Worm (Caenorhabditis elegans): ENCODE measurements around the gene C18H7.6.
A peak's percentile ranks its signal among the peaks of the same experiment; 100 is the strongest.

The C18H7.6 gene

ce11 chrIV:560780-561179 lies 31.5 kb downstream of the C18H7.6 start:
- TF ChIP-seq snpc-4 (tag; optimal IDR thresholded peaks at IDR 0.05) (no peak), skn-1 (tag; optimal IDR thresholded peaks at IDR 0.05) (no peak), nhr-84 (tag; optimal IDR thresholded peaks at IDR 0.05) (no peak), hpl-2 (GFP tag; optimal IDR thresholded peaks at IDR 0.05) (no peak), pqm-1 (tag; optimal IDR thresholded peaks at IDR 0.05) (no peak), zag-1 (tag; optimal IDR thresholded peaks at IDR 0.05) (no peak), ets-5 (GFP tag; IDR thresholded peaks at IDR 0.05) (no peak), ces-1 (GFP tag; optimal IDR thresholded peaks at IDR 0.05) (no peak), ama-1 (optimal IDR thresholded peaks at IDR 0.05) (no peak), zip-4 (GFP tag; optimal IDR thresholded peaks at IDR 0.05) (no peak), nhr-28 (tag; optimal IDR thresholded peaks at IDR 0.05) (no peak), tlp-1 (tag; optimal IDR thresholded peaks at IDR 0.05) (no peak), fkh-4 (tag; optimal IDR thresholded peaks at IDR 0.05; ENCODE audit: borderline replicate concordance) (no peak), nhr-47 (tag; optimal IDR thresholded peaks at IDR 0.05) (no peak), mab-9 (GFP tag; IDR thresholded peaks at IDR 0.05) (no peak), ceh-63 (GFP tag; optimal IDR thresholded peaks at IDR 0.05) (no peak), lir-3 (tag; optimal IDR thresholded peaks at IDR 0.05; ENCODE audit: poor library complexity) (no peak), egl-13 (tag; optimal IDR thresholded peaks at IDR 0.05) (no peak), sup-37 (GFP tag; optimal IDR thresholded peaks at IDR 0.05) (no peak), C16A3.4 (tag; optimal IDR thresholded peaks at IDR 0.05) (no peak)

- TF ChIP-seq aly-2 (tag; optimal IDR thresholded peaks at IDR 0.05) (no peak), nhr-85 (tag) (peak; percentile 7)
These were observed 32.0 kb downstream of the C18H7.6 start for ce11 chrIV:560314-560713.

ce11 chrIV:558735-559284 lies 33.5 kb downstream of the C18H7.6 start, which contains the start of gene efn-4:
efn-4 (plus strand) TSS chrIV:559234.
- TF ChIP-seq tbx-2 (tag; optimal IDR thresholded peaks at IDR 0.05) (no peak), blmp-1 (tag; optimal IDR thresholded peaks at IDR 0.05) (no peak), isw-1 (GFP tag; IDR thresholded peaks at IDR 0.05) (no peak), fos-1 (tag; optimal IDR thresholded peaks at IDR 0.05) (no peak), grh-1 (GFP tag; IDR thresholded peaks at IDR 0.05) (no peak), mef-2 (tag; optimal IDR thresholded peaks at IDR 0.05) (no peak), irx-1 (tag; optimal IDR thresholded peaks at IDR 0.05) (no peak), fkh-10 (GFP tag; optimal IDR thresholded peaks at IDR 0.05) (no peak), nhr-12 (tag; optimal IDR thresholded peaks at IDR 0.05) (no peak), F16B12.6 (tag; optimal IDR thresholded peaks at IDR 0.05) (no peak), ets-5 (GFP tag; IDR thresholded peaks at IDR 0.05) (no peak)

- no peak for TF ChIP-seq nhr-85 (tag)
These were observed 38.3 kb downstream of the C18H7.6 start for ce11 chrIV:554005-554404.

ce11 chrIV:551923-552322 lies 40.4 kb downstream of the C18H7.6 start:
- peak; percentile 88 for TF ChIP-seq elt-2 (tag; optimal IDR thresholded peaks at IDR 0.05)
- no peak for TF ChIP-seq efl-3 (GFP tag; optimal IDR thresholded peaks at IDR 0.05)
- TF ChIP-seq tbx-2 (tag; optimal IDR thresholded peaks at IDR 0.05), result no peak
- TF ChIP-seq xbp-1 (tag; optimal IDR thresholded peaks at IDR 0.05), result no peak

ce11 chrIV:548000-548399 lies 44.3 kb downstream of the C18H7.6 start, which contains the start of gene F56A11.4:
F56A11.4 (plus strand) TSS chrIV:548300.
- no peak for TF ChIP-seq Y116A8C.19 (tag; optimal IDR thresholded peaks at IDR 0.05; ENCODE audit: borderline replicate concordance)
- no peak for TF ChIP-seq nhr-28 (tag; optimal IDR thresholded peaks at IDR 0.05)
- TF ChIP-seq hlh-17 (GFP tag; optimal IDR thresholded peaks at IDR 0.05; ENCODE audit: borderline replicate concordance), result no peak
- no peak for TF ChIP-seq ets-5 (GFP tag; IDR thresholded peaks at IDR 0.05)
- TF ChIP-seq lin-14 (GFP tag; optimal IDR thresholded peaks at IDR 0.05), result no peak
- no peak for TF ChIP-seq unc-130 (tag; optimal IDR thresholded peaks at IDR 0.05)
- no peak for TF ChIP-seq fos-1 (tag; optimal IDR thresholded peaks at IDR 0.05)
- TF ChIP-seq nhr-90 (tag; optimal IDR thresholded peaks at IDR 0.05; ENCODE audit: poor library complexity), result no peak
- no peak for TF ChIP-seq grh-1 (GFP tag; IDR thresholded peaks at IDR 0.05)

Data from whole organism, L1 larva.